Fruit fly (Drosophila melanogaster) Kc167 (cell line): ENCODE data around the gene mei-38.

Source experiments
- Myc ChIP-seq: fragments of >200 bp; optimal IDR thresholded peaks from 2 replicates; lab custom pipeline; 2017; ENCODE audit warnings: missing external identifiers
- Sin3A ChIP-seq: fragments of >200 bp; optimal IDR thresholded peaks from 2 replicates; lab custom pipeline; 2018; ENCODE audit warnings: missing external identifiers
- insv ChIP-seq: fragments of >200 bp; optimal IDR thresholded peaks from 3 replicates; lab custom pipeline; 2018; ENCODE audit warnings: missing external identifiers

DNA sequence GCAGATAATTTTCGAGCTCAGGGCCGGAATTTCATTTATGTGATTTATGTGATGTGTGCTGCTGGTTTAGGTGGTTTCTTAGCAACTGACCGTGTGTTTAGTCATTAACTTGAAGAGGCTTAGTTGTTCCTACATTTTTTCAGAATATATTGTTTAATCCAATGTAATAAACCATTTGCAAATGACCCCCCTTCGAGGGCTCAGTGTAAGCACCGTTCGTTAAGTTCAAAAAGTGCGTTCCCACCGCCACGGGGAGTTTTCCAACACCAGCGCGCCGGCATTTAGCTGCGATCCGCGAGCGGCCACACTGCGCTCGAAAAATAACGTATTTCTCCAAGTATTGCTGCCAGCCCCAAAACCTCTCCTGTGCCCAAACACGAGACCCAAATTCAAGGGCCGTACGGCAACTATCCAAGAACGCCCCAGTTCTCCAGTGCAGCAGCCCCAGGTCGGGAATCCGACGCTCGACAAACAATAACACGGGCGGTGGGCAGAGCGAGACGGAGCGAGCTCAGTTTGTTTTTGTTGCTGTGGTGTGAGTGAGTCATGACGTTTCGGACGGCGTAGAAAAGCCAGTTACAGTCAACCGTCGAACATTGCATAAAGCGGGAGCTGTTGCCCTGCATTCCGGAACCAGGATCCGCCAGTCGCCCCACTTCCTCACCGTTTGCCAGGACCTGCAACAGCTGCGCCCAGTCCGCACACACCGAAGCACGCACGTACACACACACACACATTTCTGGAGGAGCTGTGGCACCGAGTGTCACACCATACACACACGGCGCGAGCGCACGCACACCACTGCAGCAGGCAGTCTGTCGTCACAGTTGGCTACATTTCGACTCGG, 1.6 kb downstream of the mei-38 start, which contains the start of gene rush:
- TF ChIP-seq insv (lab: Kevin White, UChicago) (no peak), Myc (lab: Kevin White, UChicago) (no peak), Sin3A (lab: Kevin White, UChicago) (no peak)
